Worm (Caenorhabditis elegans) whole organism, late embryonic: Measurements from ENCODE around the gene sru-29.

ENCODE experiments used
- C08G9.2 ChIP-seq: sonication (generic microtip); optimal IDR thresholded peaks from 2 replicates; lab custom pipeline; 2016; ENCODE audit warnings: mild to moderate bottlenecking, missing genetic modification characterization, moderate library complexity, missing compliant biosample characterization
- F13H6.1 ChIP-seq: sonication (generic microtip); optimal IDR thresholded peaks from 2 replicates; lab custom pipeline; 2016; ENCODE audit warnings: missing genetic modification characterization, missing compliant biosample characterization
- K09A11.1 ChIP-seq: sonication (generic microtip); optimal IDR thresholded peaks from 2 replicates; lab custom pipeline; 2017; ENCODE audit warnings: antibody characterized with exemption, mild to moderate bottlenecking, missing genetic modification characterization, missing compliant biosample characterization; ENCODE audit not compliant: insufficient read depth
- Y22D7AL.16 ChIP-seq: sonication (generic microtip); optimal IDR thresholded peaks from 2 replicates; lab custom pipeline; 2016; ENCODE audit warnings: missing genetic modification characterization, missing compliant biosample characterization
- ceh-14 ChIP-seq: sonication (generic microtip); optimal IDR thresholded peaks from 2 replicates; lab custom pipeline; 2016; ENCODE audit warnings: missing genotype, missing genetic modification characterization, missing compliant biosample characterization
- ceh-18 ChIP-seq: sonication (generic microtip); optimal IDR thresholded peaks from 2 replicates; lab custom pipeline; 2016; ENCODE audit warnings: missing genetic modification characterization, missing compliant biosample characterization
- ceh-22 ChIP-seq: sonication (generic microtip); optimal IDR thresholded peaks from 2 replicates; lab custom pipeline; 2017; ENCODE audit warnings: missing biosample characterization, missing genetic modification characterization
- ceh-24 ChIP-seq: sonication (generic microtip); optimal IDR thresholded peaks from 2 replicates; lab custom pipeline; 2016; ENCODE audit warnings: mild to moderate bottlenecking, missing genetic modification characterization, missing compliant biosample characterization
- ceh-30 ChIP-seq: fragments of 150-350 bp; optimal IDR thresholded peaks from 2 replicates; lab custom pipeline; 2014; ENCODE audit warnings: missing biosample characterization, missing genetic modification characterization
- ceh-31 ChIP-seq: sonication (generic microtip); optimal IDR thresholded peaks from 2 replicates; lab custom pipeline; 2016; ENCODE audit warnings: missing genetic modification characterization, missing compliant biosample characterization
- ceh-34 ChIP-seq: sonication (generic microtip); optimal IDR thresholded peaks from 2 replicates; lab custom pipeline; 2016; ENCODE audit warnings: mild to moderate bottlenecking, missing genetic modification characterization, missing compliant biosample characterization
- ceh-48 ChIP-seq: sonication (generic microtip); optimal IDR thresholded peaks from 2 replicates; lab custom pipeline; 2016; ENCODE audit warnings: missing genetic modification characterization, inconsistent platforms, missing compliant biosample characterization
- ceh-6 ChIP-seq: fragments of 200-800 bp; sonication (Bioruptor generic); optimal IDR thresholded peaks from 2 replicates; lab custom pipeline; 2018; ENCODE audit warnings: mild to moderate bottlenecking, missing genetic modification characterization, missing compliant biosample characterization
- dmd-4 ChIP-seq: sonication (generic microtip); optimal IDR thresholded peaks from 2 replicates; lab custom pipeline; 2016; ENCODE audit warnings: borderline replicate concordance, missing genetic modification characterization, missing compliant biosample characterization
- dve-1 ChIP-seq: sonication (generic microtip); optimal IDR thresholded peaks from 2 replicates; lab custom pipeline; 2017; ENCODE audit warnings: antibody characterized with exemption, mild to moderate bottlenecking, missing genetic modification characterization, missing compliant biosample characterization
- ets-4 ChIP-seq: sonication (generic microtip); optimal IDR thresholded peaks from 2 replicates; lab custom pipeline; 2016; ENCODE audit warnings: missing genetic modification characterization, missing compliant biosample characterization
- fax-1 ChIP-seq: sonication (generic microtip); optimal IDR thresholded peaks from 2 replicates; lab custom pipeline; 2016; ENCODE audit warnings: missing genotype, missing genetic modification characterization, missing compliant biosample characterization
- fkh-6 ChIP-seq: sonication (generic microtip); optimal IDR thresholded peaks from 2 replicates; lab custom pipeline; 2016; ENCODE audit warnings: missing genetic modification characterization, missing compliant biosample characterization
- hlh-15 ChIP-seq: sonication (generic microtip); optimal IDR thresholded peaks from 2 replicates; lab custom pipeline; 2016; ENCODE audit warnings: missing genetic modification characterization, missing compliant biosample characterization
- hlh-30 ChIP-seq: sonication (generic microtip); optimal IDR thresholded peaks from 2 replicates; lab custom pipeline; 2017; ENCODE audit warnings: antibody characterized with exemption, missing genetic modification characterization, missing compliant biosample characterization; ENCODE audit not compliant: insufficient read depth
- hlh-6 ChIP-seq: sonication (generic microtip); optimal IDR thresholded peaks from 2 replicates; lab custom pipeline; 2016; ENCODE audit warnings: missing genotype, missing genetic modification characterization, missing compliant biosample characterization
- hlh-8 ChIP-seq: sonication (generic microtip); optimal IDR thresholded peaks from 2 replicates; lab custom pipeline; 2016; ENCODE audit warnings: missing genotype, missing genetic modification characterization, missing compliant biosample characterization
- lin-11 ChIP-seq: fragments of 200-800 bp; sonication (Bioruptor generic); optimal IDR thresholded peaks from 2 replicates; lab custom pipeline; 2018; ENCODE audit warnings: mild to moderate bottlenecking, missing genetic modification characterization, missing compliant biosample characterization
- nhr-232 ChIP-seq: sonication (generic microtip); optimal IDR thresholded peaks from 2 replicates; lab custom pipeline; 2016; ENCODE audit warnings: missing genetic modification characterization, missing compliant biosample characterization
- npax-4 ChIP-seq: sonication (generic microtip); optimal IDR thresholded peaks from 2 replicates; lab custom pipeline; 2016; ENCODE audit warnings: missing genetic modification characterization, missing compliant biosample characterization
- odd-2 ChIP-seq: sonication (generic microtip); optimal IDR thresholded peaks from 2 replicates; lab custom pipeline; 2017; ENCODE audit warnings: antibody characterized with exemption, mild to moderate bottlenecking, missing genetic modification characterization, missing compliant biosample characterization
- pag-3 ChIP-seq: sonication (generic microtip); optimal IDR thresholded peaks from 2 replicates; lab custom pipeline; 2016; ENCODE audit warnings: missing compliant biosample characterization, missing genetic modification characterization, borderline replicate concordance
- pat-9 ChIP-seq: fragments of 200-800 bp; sonication (Bioruptor generic); optimal IDR thresholded peaks from 2 replicates; lab custom pipeline; 2018; ENCODE audit warnings: mild to moderate bottlenecking, missing genetic modification characterization, moderate library complexity, missing compliant biosample characterization
- pax-1 ChIP-seq: fragments of 150-350 bp; optimal IDR thresholded peaks from 2 replicates; lab custom pipeline; 2014; ENCODE audit warnings: missing biosample characterization, missing genetic modification characterization
- pha-2 ChIP-seq: sonication (generic microtip); optimal IDR thresholded peaks from 2 replicates; lab custom pipeline; 2017; ENCODE audit warnings: mild to moderate bottlenecking, missing genetic modification characterization, missing compliant biosample characterization
- pha-4 ChIP-seq: fragments of 150-350 bp; optimal IDR thresholded peaks from 2 replicates; lab custom pipeline; 2018; ENCODE audit warnings: missing biosample characterization, missing genetic modification reagents, missing genetic modification characterization
- sdc-2 ChIP-seq: sonication (generic microtip); optimal IDR thresholded peaks from 2 replicates; lab custom pipeline; 2016; ENCODE audit warnings: missing genotype, missing genetic modification characterization, missing compliant biosample characterization
- sox-2 ChIP-seq: fragments of 200-800 bp; sonication (Bioruptor generic); IDR thresholded peaks from 2 replicates; pipeline ENCODE4 v1.3.6; 2022; ENCODE audit warnings: missing genetic modification reagents, missing genetic modification characterization, missing compliant biosample characterization
- sox-4 ChIP-seq: sonication (generic microtip); optimal IDR thresholded peaks from 2 replicates; lab custom pipeline; 2017; ENCODE audit warnings: mild to moderate bottlenecking, missing genetic modification characterization, inconsistent platforms, missing compliant biosample characterization
- syd-9 ChIP-seq: sonication (generic microtip); optimal IDR thresholded peaks from 2 replicates; lab custom pipeline; 2016; ENCODE audit warnings: mild to moderate bottlenecking, missing genetic modification characterization, moderate library complexity, missing compliant biosample characterization
- ttx-3 ChIP-seq: sonication (generic microtip); optimal IDR thresholded peaks from 2 replicates; lab custom pipeline; 2016; ENCODE audit warnings: missing genetic modification reagents, missing genetic modification characterization, missing compliant biosample characterization
- unc-3 ChIP-seq, 2 experiments: fragments of 200-800 bp in 1 of 2; sonication (Bioruptor generic) in 1 of 2; sonication (generic microtip) in 1 of 2; conservative IDR thresholded peaks in 1 of 2; optimal IDR thresholded peaks in 1 of 2; 2 replicates each; pipeline versions ENCODE4 v1.3.6 to Lab custom; 2016 to 2022; ENCODE audit warnings: missing compliant biosample characterization in 2 of 2, missing genetic modification characterization in 2 of 2, missing genetic modification reagents in 1 of 2
- unc-42 ChIP-seq: sonication (generic microtip); optimal IDR thresholded peaks from 2 replicates; lab custom pipeline; 2016; ENCODE audit warnings: missing genotype, missing genetic modification characterization, missing compliant biosample characterization
- unc-55 ChIP-seq: sonication (generic microtip); optimal IDR thresholded peaks from 2 replicates; lab custom pipeline; 2017; ENCODE audit warnings: missing biosample characterization, missing genetic modification reagents, missing genetic modification characterization
- ztf-16 ChIP-seq: sonication (generic microtip); optimal IDR thresholded peaks from 2 replicates; lab custom pipeline; 2017; ENCODE audit warnings: missing genetic modification characterization, missing compliant biosample characterization

sru-29 gene

ce11 chrV:9835945-9836344 is 24.7 kb downstream of the sru-29 start, which contains the start of gene sru-38:
sru-38 (minus strand) TSS chrV:9836045.
- TF ChIP-seq hlh-30 (tag; lab: Kevin White, UChicago), result no peak
- no peak for TF ChIP-seq ceh-31 (tag; lab: Kevin White, UChicago)
- no peak for TF ChIP-seq dve-1 (tag; lab: Kevin White, UChicago)
- no peak for TF ChIP-seq nhr-232 (tag; lab: Kevin White, UChicago)
- no peak for TF ChIP-seq ceh-6
- TF ChIP-seq hlh-15 (tag; lab: Kevin White, UChicago), result no peak
- TF ChIP-seq pha-4 (tag; lab: Kevin White, UChicago), result no peak
- no peak for TF ChIP-seq ceh-48
- no peak for TF ChIP-seq sdc-2 (tag; lab: Kevin White, UChicago)
- TF ChIP-seq pax-1 (tag; lab: Kevin White, UChicago), result no peak
- no peak for TF ChIP-seq K09A11.1
- TF ChIP-seq npax-4 (tag; lab: Kevin White, UChicago), result no peak
- TF ChIP-seq ceh-22 (tag; lab: Kevin White, UChicago), result no peak
- TF ChIP-seq unc-3 (GFP tag; conservative IDR thresholded peaks at IDR 0.05; lab: Robert Waterston, UW), result no peak
- TF ChIP-seq unc-3 (tag; optimal IDR thresholded peaks at IDR 0.05; lab: Kevin White, UChicago), result no peak
- no peak for TF ChIP-seq hlh-6 (tag; lab: Kevin White, UChicago)

- TF ChIP-seq unc-55 (GFP tag; lab: Kevin White, UChicago), result no peak
Measured at ce11 chrV:9837679-9838078, 26.4 kb downstream of the sru-29 start, which contains the start of gene srsx-21. srsx-21 (plus strand) TSS chrV:9837979.

DNA sequence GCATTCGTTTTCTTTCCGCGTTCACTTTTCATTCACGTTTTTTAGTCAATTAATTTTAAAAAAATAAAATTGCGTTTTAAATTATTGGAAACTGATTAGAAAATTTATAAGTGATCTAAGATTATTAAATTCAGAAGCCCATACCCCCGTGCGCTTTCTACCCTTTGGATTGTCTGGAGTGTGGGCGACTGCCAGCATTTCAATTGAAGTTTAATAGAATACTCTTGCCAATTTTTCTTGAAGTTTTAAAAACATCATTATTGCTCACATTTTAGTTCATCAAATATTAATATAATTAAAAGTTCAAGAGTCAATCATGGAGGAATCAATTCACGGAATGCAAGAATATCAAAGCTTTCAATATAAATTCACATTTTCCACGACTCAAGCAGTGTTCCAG is 30.1 kb downstream of the sru-29 start, which contains the start of gene sru-36:
Gene sru-36 (plus strand): TSS at position 301 of the 400 bp plus-strand sequence.
- TF ChIP-seq ztf-16 (tag; lab: Kevin White, UChicago) (no peak), sox-4 (tag; lab: Kevin White, UChicago) (no peak), odd-2 (tag; lab: Kevin White, UChicago) (no peak), ceh-48 (no peak), sox-2 (GFP tag; lab: Robert Waterston, UW) (no peak), fkh-6 (tag; lab: Kevin White, UChicago) (no peak), hlh-30 (tag; lab: Kevin White, UChicago) (no peak), C08G9.2 (tag; lab: Kevin White, UChicago) (no peak), fax-1 (no peak), pag-3 (tag; lab: Kevin White, UChicago) (no peak), ceh-18 (no peak), pha-4 (tag; lab: Kevin White, UChicago) (no peak), F13H6.1 (tag; lab: Kevin White, UChicago) (no peak), ttx-3 (tag; lab: Kevin White, UChicago) (no peak), ceh-30 (tag; lab: Kevin White, UChicago) (no peak), Y22D7AL.16 (tag; lab: Kevin White, UChicago) (no peak), ets-4 (no peak), ceh-24 (tag; lab: Kevin White, UChicago) (no peak), dmd-4 (tag; lab: Kevin White, UChicago) (no peak), hlh-8 (tag; lab: Kevin White, UChicago) (no peak)
- TF ChIP-seq, all 69 proteins: peak for 0

- no peak for TF ChIP-seq nhr-232 (tag; lab: Kevin White, UChicago)
- no peak for TF ChIP-seq unc-42 (tag; lab: Kevin White, UChicago)
- no peak for TF ChIP-seq pha-4 (tag; lab: Kevin White, UChicago)
- TF ChIP-seq sdc-2 (tag; lab: Kevin White, UChicago), result no peak
- no peak for TF ChIP-seq lin-11 (tag; lab: Kevin White, UChicago)
- TF ChIP-seq ceh-34 (tag; lab: Kevin White, UChicago), result no peak
- no peak for TF ChIP-seq syd-9 (tag; lab: Kevin White, UChicago)
- TF ChIP-seq ceh-18, result no peak
- no peak for TF ChIP-seq dmd-4 (tag; lab: Kevin White, UChicago)
- no peak for TF ChIP-seq pha-2 (tag; lab: Kevin White, UChicago)
- no peak for TF ChIP-seq C08G9.2 (tag; lab: Kevin White, UChicago)
- no peak for TF ChIP-seq pat-9
- TF ChIP-seq unc-55 (GFP tag; lab: Kevin White, UChicago), result no peak
- no peak for TF ChIP-seq ztf-16 (tag; lab: Kevin White, UChicago)
- no peak for TF ChIP-seq ceh-14
Measured at ce11 chrV:9843376-9843916, 32.2 kb downstream of the sru-29 start, which contains the start of gene sru-8. sru-8 (plus strand) TSS chrV:9843866.
